Fruit fly (Drosophila melanogaster) whole organism: ENCODE measurements around the gene CG12998.

ENCODE experiments used
- CG8478 ChIP-seq: fragments of >200 bp; optimal IDR thresholded peaks from 2 replicates; lab custom pipeline; 2018; ENCODE audit warnings: inconsistent platforms
- Dll ChIP-seq: fragments of >200 bp; optimal IDR thresholded peaks from 2 replicates; lab custom pipeline; 2017
- EcR ChIP-seq, 2 experiments: fragments of >200 bp; optimal IDR thresholded peaks; 2 replicates each; lab custom pipeline; 2017; ENCODE audit warnings: missing biosample characterization in 2 of 2, missing genetic modification characterization in 2 of 2, missing genetic modification reagents in 2 of 2
- pan ChIP-seq: fragments of >200 bp; optimal IDR thresholded peaks from 2 replicates; lab custom pipeline; 2017
- psq ChIP-seq: fragments of >200 bp; optimal IDR thresholded peaks from 2 replicates; lab custom pipeline; 2017
- usp ChIP-seq: fragments of >200 bp; optimal IDR thresholded peaks from 2 replicates; lab custom pipeline; 2017; ENCODE audit warnings: missing biosample characterization, missing genetic modification characterization, mixed read lengths

DNA sequence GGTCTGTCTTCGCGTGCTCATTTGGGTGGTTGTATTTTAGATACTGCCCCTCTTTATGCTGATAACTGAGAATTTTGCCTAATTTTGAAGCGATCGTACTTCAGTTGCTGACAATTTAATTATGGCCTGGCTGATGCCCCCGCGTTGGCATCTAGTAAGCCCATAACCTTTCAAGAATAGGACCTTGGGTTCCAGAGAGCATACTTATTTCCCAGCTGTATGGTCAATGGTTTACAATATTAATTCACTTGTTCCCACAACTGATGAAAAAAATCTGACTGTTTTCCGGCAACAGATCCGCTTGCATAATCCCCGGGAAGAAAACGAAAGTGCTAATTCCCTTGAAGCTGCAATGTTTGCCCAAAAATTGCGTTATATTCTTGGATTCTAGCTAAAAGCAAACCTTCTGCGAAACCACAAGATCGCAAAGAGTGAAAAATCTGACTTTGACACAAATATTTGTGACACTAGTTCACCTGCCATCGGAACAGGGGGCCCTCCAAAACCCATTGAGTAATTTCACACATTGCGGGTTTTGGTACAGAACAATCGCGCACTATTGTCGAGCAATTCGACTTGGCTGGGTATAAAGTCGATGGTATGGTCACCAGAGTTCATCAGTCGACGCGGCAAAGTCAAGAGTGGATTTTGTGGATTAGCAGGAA is 15.8 kb upstream of the CG12998 start, which contains the start of the genes TTLL1A and CG5070:
- TF ChIP-seq CG8478 (no peak), pan (lab: Kevin White, UChicago) (no peak), Dll (no peak), psq (lab: Kevin White, UChicago) (no peak), usp (no peak), EcR (GFP tag; optimal IDR thresholded peaks at IDR 0.05; lab: Kevin White, UChicago) (no peak)
